Fruit fly (Drosophila melanogaster) whole organism, embryonic: Measurements from ENCODE around the gene Hou.

ENCODE experiments used
- ATbp ChIP-seq: fragments of 200-800 bp; sonication (Bioruptor generic); optimal IDR thresholded peaks from 2 replicates; lab custom pipeline; 2017; ENCODE audit warnings: missing biosample characterization, mild to moderate bottlenecking, missing genetic modification characterization, missing genetic modification reagents
- CG10543 ChIP-seq: fragments of 200-800 bp; sonication (Bioruptor generic); optimal IDR thresholded peaks from 3 replicates; lab custom pipeline; 2017; ENCODE audit warnings: missing biosample characterization, mild to moderate bottlenecking, missing genetic modification characterization, moderate library complexity
- CG12299 ChIP-seq: fragments of 200-800 bp; sonication (Bioruptor generic); optimal IDR thresholded peaks from 2 replicates; lab custom pipeline; 2018; ENCODE audit warnings: missing biosample characterization, mild to moderate bottlenecking, missing genetic modification characterization
- CG12659 ChIP-seq: fragments of 200-800 bp; sonication (Bioruptor generic); optimal IDR thresholded peaks from 3 replicates; lab custom pipeline; 2017; ENCODE audit warnings: mild to moderate bottlenecking, missing biosample characterization, missing genetic modification reagents, missing genetic modification characterization
- CG13424 ChIP-seq: fragments of 200-800 bp; sonication (Bioruptor generic); optimal IDR thresholded peaks from 2 replicates; lab custom pipeline; 2019; ENCODE audit warnings: missing biosample characterization, mild to moderate bottlenecking, missing genetic modification characterization, moderate library complexity
- CG16779 ChIP-seq: fragments of 200-800 bp; sonication (Bioruptor generic); IDR thresholded peaks from 2 replicates; pipeline ENCODE4 v1.3.6; 2022; ENCODE audit warnings: missing biosample characterization, missing genetic modification characterization
- CG16813 ChIP-seq: fragments of 200-800 bp; sonication (Bioruptor generic); IDR thresholded peaks from 3 replicates; pipeline ENCODE4 v1.3.6; 2022; ENCODE audit warnings: missing biosample characterization, missing genetic modification characterization; ENCODE audit not compliant: partially characterized antibody
- CG17361 ChIP-seq: fragments of 200-800 bp; sonication (Bioruptor generic); IDR thresholded peaks from 3 replicates; pipeline ENCODE4 v1.3.6; 2022; ENCODE audit warnings: missing biosample characterization, missing genetic modification characterization
- CG17829 ChIP-seq: fragments of 200-800 bp; optimal IDR thresholded peaks from 2 replicates; lab custom pipeline; 2019; ENCODE audit warnings: missing biosample characterization, mild to moderate bottlenecking, missing genetic modification characterization, moderate library complexity
- CG17912 ChIP-seq: fragments of 200-800 bp; sonication (Bioruptor generic); optimal IDR thresholded peaks from 2 replicates; lab custom pipeline; 2018; ENCODE audit warnings: missing biosample characterization, mild to moderate bottlenecking, missing genetic modification characterization
- CG3065 ChIP-seq: fragments of 200-800 bp; sonication (Bioruptor generic); optimal IDR thresholded peaks from 2 replicates; lab custom pipeline; 2016; ENCODE audit warnings: missing biosample characterization, missing genetic modification characterization
- CG3163 ChIP-seq: fragments of 200-800 bp; sonication (Bioruptor generic); optimal IDR thresholded peaks from 3 replicates; lab custom pipeline; 2016; ENCODE audit warnings: missing biosample characterization, missing genetic modification characterization
- CG34376 ChIP-seq: fragments of 200-800 bp; sonication (Bioruptor generic); optimal IDR thresholded peaks from 2 replicates; lab custom pipeline; 2018; ENCODE audit warnings: missing biosample characterization, mild to moderate bottlenecking, missing genetic modification characterization
- CG3726 ChIP-seq: fragments of 200-800 bp; sonication (Bioruptor generic); IDR thresholded peaks from 3 replicates; pipeline ENCODE4, ENCODE4 v1.3.6; 2022; ENCODE audit warnings: missing biosample characterization, missing genetic modification characterization
- CG4424 ChIP-seq: fragments of 200-800 bp; sonication (Bioruptor generic); optimal IDR thresholded peaks from 3 replicates; lab custom pipeline; 2016; ENCODE audit warnings: missing biosample characterization, missing genetic modification characterization
- CG6254 ChIP-seq: fragments of 200-800 bp; sonication (Bioruptor generic); optimal IDR thresholded peaks from 3 replicates; lab custom pipeline; 2017; ENCODE audit warnings: mild to moderate bottlenecking, missing biosample characterization, missing genetic modification reagents, missing genetic modification characterization
- CG7839 ChIP-seq: fragments of 200-800 bp; sonication (Bioruptor generic); optimal IDR thresholded peaks from 3 replicates; lab custom pipeline; 2018; ENCODE audit warnings: missing biosample characterization, mild to moderate bottlenecking, missing genetic modification characterization, moderate library complexity
- CG8388 ChIP-seq: fragments of 200-800 bp; sonication (Bioruptor generic); optimal IDR thresholded peaks from 2 replicates; lab custom pipeline; 2019; ENCODE audit warnings: missing biosample characterization, mild to moderate bottlenecking, missing genetic modification characterization, moderate library complexity
- CG8765 ChIP-seq: fragments of 200-800 bp; sonication (Bioruptor generic); IDR thresholded peaks from 2 replicates; pipeline ENCODE4 v1.3.6; 2022; ENCODE audit warnings: missing biosample characterization, missing genetic modification characterization
- CG9727 ChIP-seq: fragments of 200-800 bp; sonication (Bioruptor generic); optimal IDR thresholded peaks from 3 replicates; lab custom pipeline; 2017; ENCODE audit warnings: missing biosample characterization, mild to moderate bottlenecking, missing genetic modification characterization
- CG9876 ChIP-seq: fragments of 200-800 bp; sonication (Bioruptor generic); optimal IDR thresholded peaks from 2 replicates; lab custom pipeline; 2016; ENCODE audit warnings: missing biosample characterization, missing genetic modification characterization
- Hr78 ChIP-seq, 2 experiments: fragments of 200-800 bp in 1 of 2; fragments of >200 bp in 1 of 2; sonication (Bioruptor generic) in 1 of 2; optimal IDR thresholded peaks; 2 replicates each; lab custom pipeline; 2017 to 2019; ENCODE audit warnings: missing biosample characterization in 2 of 2, missing genetic modification characterization in 2 of 2, mild to moderate bottlenecking in 1 of 2, moderate library complexity in 1 of 2
- Lhr ChIP-seq: fragments of 200-800 bp; sonication (Bioruptor generic); optimal IDR thresholded peaks from 3 replicates; lab custom pipeline; 2017; ENCODE audit warnings: mild to moderate bottlenecking, missing biosample characterization, missing genetic modification reagents, missing genetic modification characterization
- NC2β ChIP-seq: fragments of 200-800 bp; sonication (Bioruptor generic); optimal IDR thresholded peaks from 2 replicates; lab custom pipeline; 2016; ENCODE audit warnings: missing biosample characterization, missing genetic modification characterization
- Neu2 ChIP-seq: fragments of 200-800 bp; sonication (Bioruptor generic); optimal IDR thresholded peaks from 3 replicates; lab custom pipeline; 2016; ENCODE audit warnings: missing biosample characterization, missing genetic modification characterization, borderline replicate concordance
- Oaz ChIP-seq: fragments of 200-800 bp; sonication (Bioruptor generic); IDR thresholded peaks from 2 replicates; pipeline ENCODE4 v1.3.6; 2022; ENCODE audit warnings: missing biosample characterization, missing genetic modification characterization
- Oli ChIP-seq: fragments of 200-800 bp; sonication (Bioruptor generic); optimal IDR thresholded peaks from 2 replicates; lab custom pipeline; 2018; ENCODE audit warnings: missing biosample characterization, mild to moderate bottlenecking, missing genetic modification characterization, moderate library complexity
- Usf ChIP-seq: fragments of 200-800 bp; sonication (Bioruptor generic); optimal IDR thresholded peaks from 2 replicates; lab custom pipeline; 2017; ENCODE audit warnings: missing genotype, missing biosample characterization, missing genetic modification characterization
- amos ChIP-seq: fragments of 200-800 bp; sonication (Bioruptor generic); IDR thresholded peaks from 2 replicates; pipeline ENCODE4 v1.3.6; 2022; ENCODE audit warnings: missing biosample characterization, missing genetic modification characterization; ENCODE audit not compliant: partially characterized antibody
- ara ChIP-seq: fragments of 200-800 bp; sonication (Bioruptor generic); IDR thresholded peaks from 2 replicates; pipeline ENCODE4 v1.3.6; 2022; ENCODE audit warnings: missing biosample characterization, missing genetic modification characterization
- ato ChIP-seq: fragments of 200-800 bp; sonication (Bioruptor generic); IDR thresholded peaks from 2 replicates; pipeline ENCODE4 v1.3.6; 2022; ENCODE audit warnings: missing biosample characterization, missing genetic modification characterization; ENCODE audit not compliant: partially characterized antibody
- bcd ChIP-seq: fragments of 200-800 bp; sonication (Bioruptor generic); optimal IDR thresholded peaks from 2 replicates; lab custom pipeline; 2017; ENCODE audit warnings: missing biosample characterization, mild to moderate bottlenecking, missing genetic modification characterization
- bsh ChIP-seq, 2 experiments: fragments of 200-800 bp; sonication (Bioruptor generic); optimal IDR thresholded peaks; 2 replicates each; lab custom pipeline; 2017 to 2018; ENCODE audit warnings: mild to moderate bottlenecking in 2 of 2, missing biosample characterization in 2 of 2, missing genetic modification characterization in 2 of 2, moderate library complexity in 1 of 2
- chif ChIP-seq, 2 experiments: fragments of 200-800 bp; sonication (Bioruptor generic); optimal IDR thresholded peaks; 3 replicates each; lab custom pipeline; 2016; ENCODE audit warnings: missing biosample characterization in 2 of 2, missing genetic modification characterization in 2 of 2
- crol ChIP-seq: fragments of 200-800 bp; sonication (Bioruptor generic); IDR thresholded peaks from 2 replicates; pipeline ENCODE4 v1.3.6; 2022; ENCODE audit warnings: missing biosample characterization, missing genetic modification characterization
- crp ChIP-seq, 2 experiments: fragments of 200-800 bp; sonication (Bioruptor generic); optimal IDR thresholded peaks; 2 replicates in 1 of 2; 3 replicates in 1 of 2; lab custom pipeline; 2017; ENCODE audit warnings: missing biosample characterization in 2 of 2, missing genetic modification characterization in 2 of 2, mild to moderate bottlenecking in 1 of 2, moderate library complexity in 1 of 2
- danr ChIP-seq: fragments of 200-800 bp; sonication (Bioruptor generic); IDR thresholded peaks from 2 replicates; pipeline ENCODE4 v1.3.6; 2022; ENCODE audit warnings: missing biosample characterization, missing genetic modification characterization
- grn ChIP-seq: fragments of 200-800 bp; sonication (Bioruptor generic); optimal IDR thresholded peaks from 3 replicates; lab custom pipeline; 2017; ENCODE audit warnings: missing biosample characterization, missing genetic modification characterization
- gsb-n ChIP-seq: fragments of 200-800 bp; sonication (Bioruptor generic); optimal IDR thresholded peaks from 3 replicates; lab custom pipeline; 2018; ENCODE audit warnings: missing biosample characterization, mild to moderate bottlenecking, missing genetic modification characterization
- phol ChIP-seq: fragments of 200-800 bp; sonication (Bioruptor generic); optimal IDR thresholded peaks from 3 replicates; lab custom pipeline; 2018; ENCODE audit warnings: missing biosample characterization, mild to moderate bottlenecking, missing genetic modification characterization, moderate library complexity
- pita ChIP-seq: fragments of 200-800 bp; sonication (Bioruptor generic); optimal IDR thresholded peaks from 2 replicates; lab custom pipeline; 2017; ENCODE audit warnings: missing biosample characterization, mild to moderate bottlenecking, missing genetic modification characterization
- psq ChIP-seq: fragments of 200-800 bp; sonication (Bioruptor generic); optimal IDR thresholded peaks from 2 replicates; lab custom pipeline; 2017; ENCODE audit warnings: missing biosample characterization, missing genetic modification characterization
- pum ChIP-seq: fragments of 200-800 bp; sonication (Bioruptor generic); optimal IDR thresholded peaks from 2 replicates; lab custom pipeline; 2016; ENCODE audit warnings: missing biosample characterization, missing genetic modification characterization
- sr ChIP-seq: fragments of 200-800 bp; sonication (Bioruptor generic); IDR thresholded peaks from 3 replicates; pipeline ENCODE4 v1.3.6; 2022; ENCODE audit warnings: missing biosample characterization, missing genetic modification characterization
- tgo ChIP-seq: fragments of 200-800 bp; sonication (Bioruptor generic); IDR thresholded peaks from 3 replicates; pipeline ENCODE4 v1.3.6; 2022; ENCODE audit warnings: missing biosample characterization, missing genetic modification characterization
- z ChIP-seq: fragments of 200-800 bp; sonication (Bioruptor generic); IDR thresholded peaks from 3 replicates; pipeline ENCODE4 v1.3.6; 2022; ENCODE audit warnings: missing biosample characterization, missing genetic modification characterization

Hou gene

DNA sequence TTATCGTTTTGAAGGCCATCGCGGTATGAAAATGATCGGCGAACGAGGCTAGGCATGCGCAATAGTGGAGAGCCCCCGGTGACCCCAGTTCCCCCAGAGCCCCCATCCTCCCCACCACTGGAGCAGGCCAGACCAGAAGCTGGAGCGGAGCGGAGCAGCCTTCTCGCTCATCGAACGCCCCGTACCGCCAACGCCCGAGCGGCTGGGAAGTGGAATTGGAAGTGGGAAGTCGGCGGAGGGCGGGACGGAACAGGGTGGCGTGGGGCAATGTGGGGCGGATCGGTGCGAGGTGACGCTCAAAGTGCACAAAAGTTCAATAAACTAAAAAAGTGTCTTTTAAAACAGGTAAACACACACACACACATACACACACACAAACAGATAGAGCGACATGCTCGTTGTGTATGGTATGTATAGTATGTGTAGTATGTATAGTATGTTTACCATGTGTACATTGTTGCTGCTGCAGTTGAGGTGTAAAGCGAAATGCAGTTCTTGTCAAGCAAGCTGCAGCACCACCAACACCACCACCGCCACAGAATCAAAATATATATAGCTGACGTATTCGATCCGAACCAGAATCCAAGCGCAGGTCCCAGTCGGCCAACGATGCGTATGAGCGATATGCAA, 21.4 kb upstream of the Hou start:
- TF ChIP-seq crol (GFP tag; lab: Robert Waterston, UW) (peak; percentile 52; the same call in 1 of the 2 replicates), phol (tag; lab: Kevin White, UChicago) (no peak), sr (GFP tag; lab: Robert Waterston, UW) (0 out of 3 replicates have a peak, but pooled peaks have one; percentile 5)
- TF ChIP-seq, all 482 proteins: peak for 2

DNA sequence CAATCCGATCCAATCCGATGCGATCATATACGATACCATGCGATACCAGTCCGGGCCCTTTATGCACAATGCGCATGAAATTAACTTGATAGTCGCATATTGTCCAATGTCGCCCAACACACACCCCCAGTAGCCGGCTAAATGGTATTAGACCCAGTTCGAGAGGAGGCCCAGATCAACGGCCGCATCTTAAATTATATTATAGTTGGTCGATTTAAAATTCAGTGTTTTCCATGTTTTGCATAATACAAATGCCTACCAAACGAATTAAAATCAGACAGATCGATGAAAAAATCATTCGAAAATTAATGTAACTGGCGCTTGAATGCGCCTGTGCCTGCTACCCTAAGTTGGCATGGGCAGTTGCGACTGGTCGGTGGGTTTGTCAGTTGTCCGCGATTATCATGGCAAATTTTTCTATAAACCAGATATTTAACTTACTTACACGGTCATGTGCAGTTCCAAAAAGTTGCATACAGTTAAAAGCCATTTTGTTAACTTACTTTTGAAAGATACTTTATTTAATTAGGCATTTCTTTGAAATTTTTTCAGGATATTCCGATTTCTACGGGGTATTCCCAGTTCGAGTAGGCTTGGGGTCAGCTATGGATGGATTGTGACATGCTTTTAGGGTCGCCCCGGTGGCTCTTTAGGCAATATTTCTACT, 19.7 kb upstream of the Hou start:
- TF ChIP-seq CG16813, result no peak
- TF ChIP-seq pita (GFP tag; lab: Kevin White, UChicago), result no peak
- peak; percentile 20 for TF ChIP-seq grn (GFP tag; lab: Kevin White, UChicago)
- TF ChIP-seq CG12659 (GFP tag; lab: Kevin White, UChicago), result no peak
- no peak for TF ChIP-seq CG4424 (GFP tag; lab: Kevin White, UChicago)
- peak; percentile 58 for TF ChIP-seq CG7839 (tag; lab: Kevin White, UChicago)
- TF ChIP-seq CG3163 (GFP tag; lab: Kevin White, UChicago), result no peak
- TF ChIP-seq chif (GFP tag; optimal IDR thresholded peaks at IDR 0.05; lab: Kevin White, UChicago), result no peak
- peak; percentile 36 for TF ChIP-seq ATbp (GFP tag; lab: Kevin White, UChicago)
- peak; percentile 28 for TF ChIP-seq CG8388
- no peak for TF ChIP-seq Oaz (GFP tag; lab: Robert Waterston, UW)
- TF ChIP-seq bcd (GFP tag; lab: Kevin White, UChicago), result no peak
- peak; percentile 16 for TF ChIP-seq CG17829 (tag; lab: Kevin White, UChicago)
- peak in 1 of 2 experiments; percentile 35 for TF ChIP-seq bsh (GFP tag; optimal IDR thresholded peaks at IDR 0.05; lab: Kevin White, UChicago)
- TF ChIP-seq Usf (GFP tag; lab: Kevin White, UChicago), result no peak
- no peak for TF ChIP-seq z (GFP tag; lab: Robert Waterston, UW)
- TF ChIP-seq NC2β, result no peak
- no peak for TF ChIP-seq amos (GFP tag; lab: Robert Waterston, UW)
- no peak for TF ChIP-seq CG8765 (GFP tag; lab: Robert Waterston, UW)
- no peak for TF ChIP-seq CG12299 (tag; lab: Kevin White, UChicago)
- TF ChIP-seq CG16779, result no peak
- peak; percentile 40 for TF ChIP-seq Oli (tag; lab: Kevin White, UChicago)
- no peak for TF ChIP-seq ato (GFP tag; lab: Robert Waterston, UW)
- TF ChIP-seq CG6254, result no peak
- no peak for TF ChIP-seq Lhr (GFP tag; lab: Kevin White, UChicago)
- no peak for TF ChIP-seq gsb-n (tag; lab: Kevin White, UChicago)
- TF ChIP-seq CG34376, result no peak
- no peak for TF ChIP-seq crp (GFP tag; optimal IDR thresholded peaks at IDR 0.05; lab: Kevin White, UChicago)
- TF ChIP-seq Hr78 (GFP tag; optimal IDR thresholded peaks at IDR 0.05; lab: Kevin White, UChicago), result peak in 1 of 2 experiments; percentile 58
- TF ChIP-seq ara, result 0 out of 2 replicates have a peak, but pooled peaks have one; percentile 36
- TF ChIP-seq CG3065 (GFP tag; lab: Kevin White, UChicago), result no peak
- no peak for TF ChIP-seq pum
- no peak for TF ChIP-seq CG9727
- peak; percentile 48; the same call in 1 of the 3 replicates for TF ChIP-seq CG17361 (GFP tag; lab: Robert Waterston, UW)
- no peak for TF ChIP-seq CG9876
- TF ChIP-seq tgo (GFP tag; lab: Robert Waterston, UW), result peak; percentile 37; the same call in 2 of the 3 replicates
- TF ChIP-seq CG3726 (GFP tag; lab: Robert Waterston, UW), result peak; percentile 55; the same call in 1 of the 3 replicates
- TF ChIP-seq CG13424 (tag; lab: Kevin White, UChicago), result peak; percentile 36
- no peak for TF ChIP-seq CG17912 (GFP tag; lab: Kevin White, UChicago)
- no peak for TF ChIP-seq CG10543 (GFP tag; lab: Kevin White, UChicago)
- TF ChIP-seq Neu2 (GFP tag; lab: Kevin White, UChicago), result no peak
- TF ChIP-seq psq (GFP tag; lab: Kevin White, UChicago), result no peak
- 0 out of 2 replicates have a peak, but pooled peaks have one; percentile 17 for TF ChIP-seq danr (GFP tag; lab: Robert Waterston, UW)
